Fruit fly (Drosophila melanogaster) whole organism, embryonic: Measurements from ENCODE around the gene CG42445.

Experiments used
- Antp ChIP-seq: fragments of 200-800 bp; sonication (Bioruptor generic); optimal IDR thresholded peaks from 3 replicates; lab custom pipeline; 2016; ENCODE audit warnings: missing biosample characterization, missing genetic modification characterization
- Atf-2 ChIP-seq: fragments of 200-800 bp; sonication (Bioruptor generic); optimal IDR thresholded peaks from 2 replicates; lab custom pipeline; 2016; ENCODE audit warnings: missing biosample characterization, missing genetic modification characterization
- CG10267 ChIP-seq: fragments of 200-800 bp; sonication (Bioruptor generic); optimal IDR thresholded peaks from 2 replicates; lab custom pipeline; 2018; ENCODE audit warnings: missing biosample characterization, mild to moderate bottlenecking, missing genetic modification characterization, moderate library complexity
- CG10431 ChIP-seq: fragments of 200-800 bp; sonication (Bioruptor generic); optimal IDR thresholded peaks from 3 replicates; lab custom pipeline; 2018; ENCODE audit warnings: missing biosample characterization, mild to moderate bottlenecking, missing genetic modification characterization
- CG11247 ChIP-seq: fragments of 200-800 bp; sonication (Bioruptor generic); IDR thresholded peaks from 2 replicates; pipeline ENCODE4 v1.3.6; 2022; ENCODE audit warnings: missing biosample characterization, missing genetic modification characterization
- CG11456 ChIP-seq: fragments of 200-800 bp; sonication (Bioruptor generic); IDR thresholded peaks from 3 replicates; pipeline ENCODE4 v1.3.6; 2022; ENCODE audit warnings: missing biosample characterization, missing genetic modification characterization
- CG12104 ChIP-seq: fragments of 200-800 bp; sonication (Bioruptor generic); optimal IDR thresholded peaks from 3 replicates; lab custom pipeline; 2016; ENCODE audit warnings: missing biosample characterization, missing genetic modification characterization
- CG12236 ChIP-seq: fragments of 200-800 bp; sonication (Bioruptor generic); optimal IDR thresholded peaks from 2 replicates; lab custom pipeline; 2016; ENCODE audit warnings: missing biosample characterization, missing genetic modification characterization
- CG13894 ChIP-seq: fragments of 200-800 bp; sonication (Bioruptor generic); optimal IDR thresholded peaks from 3 replicates; lab custom pipeline; 2018; ENCODE audit warnings: missing biosample characterization, mild to moderate bottlenecking, missing genetic modification characterization, moderate library complexity
- CG15479 ChIP-seq: fragments of 200-800 bp; sonication (Bioruptor generic); optimal IDR thresholded peaks from 3 replicates; lab custom pipeline; 2019; ENCODE audit warnings: missing biosample characterization, mild to moderate bottlenecking, missing genetic modification characterization, moderate library complexity
- CG1603 ChIP-seq: fragments of 200-800 bp; sonication (Bioruptor generic); optimal IDR thresholded peaks from 2 replicates; lab custom pipeline; 2019; ENCODE audit warnings: missing biosample characterization, mild to moderate bottlenecking, missing genetic modification characterization, moderate library complexity
- CG17568 ChIP-seq: fragments of 200-800 bp; sonication (Bioruptor generic); optimal IDR thresholded peaks from 2 replicates; lab custom pipeline; 2018; ENCODE audit warnings: missing biosample characterization, mild to moderate bottlenecking, missing genetic modification characterization, moderate library complexity
- CG17829 ChIP-seq: fragments of 200-800 bp; optimal IDR thresholded peaks from 2 replicates; lab custom pipeline; 2019; ENCODE audit warnings: missing biosample characterization, mild to moderate bottlenecking, missing genetic modification characterization, moderate library complexity
- CG17912 ChIP-seq: fragments of 200-800 bp; sonication (Bioruptor generic); optimal IDR thresholded peaks from 2 replicates; lab custom pipeline; 2018; ENCODE audit warnings: missing biosample characterization, mild to moderate bottlenecking, missing genetic modification characterization
- CG3407 ChIP-seq: fragments of 200-800 bp; sonication (Bioruptor generic); optimal IDR thresholded peaks from 2 replicates; lab custom pipeline; 2018; ENCODE audit warnings: missing biosample characterization, mild to moderate bottlenecking, missing genetic modification characterization
- CG43689 ChIP-seq: fragments of 200-800 bp; sonication (Bioruptor generic); IDR thresholded peaks from 2 replicates; pipeline ENCODE4 v1.3.6; 2022; ENCODE audit warnings: missing biosample characterization, missing genetic modification characterization
- CG4854 ChIP-seq: fragments of 200-800 bp; sonication (Bioruptor generic); optimal IDR thresholded peaks from 2 replicates; lab custom pipeline; 2016; ENCODE audit warnings: missing biosample characterization, missing genetic modification characterization, inconsistent platforms
- CG7745 ChIP-seq: fragments of 200-800 bp; sonication (Bioruptor generic); optimal IDR thresholded peaks from 2 replicates; lab custom pipeline; 2018; ENCODE audit warnings: missing biosample characterization, mild to moderate bottlenecking, missing genetic modification characterization, moderate library complexity
- CG7839 ChIP-seq: fragments of 200-800 bp; sonication (Bioruptor generic); optimal IDR thresholded peaks from 3 replicates; lab custom pipeline; 2018; ENCODE audit warnings: missing biosample characterization, mild to moderate bottlenecking, missing genetic modification characterization, moderate library complexity
- CG8478 ChIP-seq: fragments of >200 bp; optimal IDR thresholded peaks from 2 replicates; lab custom pipeline; 2018
- CG8765 ChIP-seq: fragments of 200-800 bp; sonication (Bioruptor generic); IDR thresholded peaks from 2 replicates; pipeline ENCODE4 v1.3.6; 2022; ENCODE audit warnings: missing biosample characterization, missing genetic modification characterization
- CG9727 ChIP-seq: fragments of 200-800 bp; sonication (Bioruptor generic); optimal IDR thresholded peaks from 3 replicates; lab custom pipeline; 2017; ENCODE audit warnings: missing biosample characterization, mild to moderate bottlenecking, missing genetic modification characterization
- CG9932 ChIP-seq: fragments of 200-800 bp; sonication (Bioruptor generic); IDR thresholded peaks from 2 replicates; pipeline ENCODE4 v1.3.6; 2022; ENCODE audit warnings: missing biosample characterization, missing genetic modification characterization
- Eip74EF ChIP-seq, 2 experiments: fragments of 200-800 bp in 1 of 2; fragments of >200 bp in 1 of 2; sonication (Bioruptor generic) in 1 of 2; optimal IDR thresholded peaks; 2 replicates each; lab custom pipeline; 2017 to 2019; ENCODE audit warnings: missing biosample characterization in 2 of 2, missing genetic modification characterization in 2 of 2, mild to moderate bottlenecking in 1 of 2, moderate library complexity in 1 of 2
- Elba2 ChIP-seq: fragments of 200-800 bp; sonication (Bioruptor generic); optimal IDR thresholded peaks from 3 replicates; lab custom pipeline; 2016; ENCODE audit warnings: missing biosample characterization, missing genetic modification characterization
- HHEX ChIP-seq: fragments of 200-800 bp; sonication (Bioruptor generic); optimal IDR thresholded peaks from 3 replicates; lab custom pipeline; 2017; ENCODE audit warnings: missing biosample characterization, mild to moderate bottlenecking, missing genetic modification characterization, missing genetic modification reagents
- Hey ChIP-seq: fragments of 200-800 bp; sonication (Bioruptor generic); optimal IDR thresholded peaks from 3 replicates; lab custom pipeline; 2018; ENCODE audit warnings: missing biosample characterization, mild to moderate bottlenecking, missing genetic modification characterization
- Hr3 ChIP-seq: fragments of 200-800 bp; sonication (Bioruptor generic); optimal IDR thresholded peaks from 3 replicates; lab custom pipeline; 2016; ENCODE audit warnings: missing biosample characterization, missing genetic modification characterization
- MESR4 ChIP-seq: fragments of 200-800 bp; sonication (Bioruptor generic); optimal IDR thresholded peaks from 2 replicates; lab custom pipeline; 2018; ENCODE audit warnings: missing biosample characterization, mild to moderate bottlenecking, missing genetic modification characterization, moderate library complexity
- Neu2 ChIP-seq: fragments of 200-800 bp; sonication (Bioruptor generic); optimal IDR thresholded peaks from 3 replicates; lab custom pipeline; 2016; ENCODE audit warnings: missing biosample characterization, missing genetic modification characterization, borderline replicate concordance
- Nf-YA ChIP-seq: fragments of 200-800 bp; sonication (Bioruptor generic); IDR thresholded peaks from 2 replicates; pipeline ENCODE4 v1.3.6; 2022; ENCODE audit warnings: missing biosample characterization, missing genetic modification characterization
- br ChIP-seq: fragments of >200 bp; optimal IDR thresholded peaks from 2 replicates; lab custom pipeline; 2017
- bsh ChIP-seq, 2 experiments: fragments of 200-800 bp; sonication (Bioruptor generic); optimal IDR thresholded peaks; 2 replicates each; lab custom pipeline; 2017 to 2018; ENCODE audit warnings: mild to moderate bottlenecking in 2 of 2, missing biosample characterization in 2 of 2, missing genetic modification characterization in 2 of 2, moderate library complexity in 1 of 2
- croc ChIP-seq: fragments of 200-800 bp; sonication (Bioruptor generic); conservative IDR thresholded peaks from 3 replicates; pipeline ENCODE4 v1.3.6; 2022; ENCODE audit warnings: missing biosample characterization, missing genetic modification characterization
- cwo ChIP-seq: fragments of 200-800 bp; sonication (Bioruptor generic); optimal IDR thresholded peaks from 3 replicates; lab custom pipeline; 2017; ENCODE audit warnings: missing biosample characterization, missing genetic modification characterization, mild to moderate bottlenecking, moderate library complexity, missing genetic modification reagents
- dan ChIP-seq: fragments of 200-800 bp; sonication (Bioruptor generic); IDR thresholded peaks from 2 replicates; pipeline ENCODE4 v1.3.6; 2022; ENCODE audit warnings: missing biosample characterization, missing genetic modification characterization
- danr ChIP-seq: fragments of 200-800 bp; sonication (Bioruptor generic); IDR thresholded peaks from 2 replicates; pipeline ENCODE4 v1.3.6; 2022; ENCODE audit warnings: missing biosample characterization, missing genetic modification characterization
- dmrt99B ChIP-seq: fragments of 200-800 bp; sonication (Bioruptor generic); optimal IDR thresholded peaks from 2 replicates; lab custom pipeline; 2018; ENCODE audit warnings: missing biosample characterization, mild to moderate bottlenecking, missing genetic modification characterization, moderate library complexity
- fru ChIP-seq: fragments of >200 bp; optimal IDR thresholded peaks from 2 replicates; lab custom pipeline; 2017
- ftz-f1 ChIP-seq: fragments of 200-800 bp; sonication (Bioruptor generic); optimal IDR thresholded peaks from 2 replicates; lab custom pipeline; 2016; ENCODE audit warnings: missing biosample characterization, missing genetic modification characterization
- hbn ChIP-seq: fragments of 200-800 bp; sonication (Bioruptor generic); IDR thresholded peaks from 2 replicates; pipeline ENCODE4 v1.3.6; 2022; ENCODE audit warnings: missing biosample characterization, missing genetic modification characterization; ENCODE audit not compliant: partially characterized antibody
- ind ChIP-seq: fragments of 200-800 bp; sonication (Bioruptor generic); optimal IDR thresholded peaks from 3 replicates; lab custom pipeline; 2016; ENCODE audit warnings: missing biosample characterization, missing genetic modification characterization
- insv ChIP-seq, 2 experiments: fragments of 200-800 bp; sonication (Bioruptor generic); optimal IDR thresholded peaks; 3 replicates each; lab custom pipeline; 2016 to 2018; ENCODE audit warnings: missing biosample characterization in 2 of 2, missing genetic modification characterization in 2 of 2
- ken ChIP-seq: fragments of 200-800 bp; sonication (Bioruptor generic); IDR thresholded peaks from 3 replicates; pipeline ENCODE4 v1.3.6; 2022; ENCODE audit warnings: missing biosample characterization, missing genetic modification characterization
- knrl ChIP-seq: fragments of 200-800 bp; sonication (Bioruptor generic); IDR thresholded peaks from 3 replicates; pipeline ENCODE4 v1.3.6; 2022; ENCODE audit warnings: missing biosample characterization, missing genetic modification characterization; ENCODE audit not compliant: partially characterized antibody
- lab ChIP-seq: fragments of 200-800 bp; sonication (Bioruptor generic); optimal IDR thresholded peaks from 3 replicates; lab custom pipeline; 2017; ENCODE audit warnings: missing biosample characterization, missing genetic modification characterization, mild to moderate bottlenecking, moderate library complexity, missing genetic modification reagents
- lilli ChIP-seq: fragments of 200-800 bp; sonication (Bioruptor generic); optimal IDR thresholded peaks from 3 replicates; lab custom pipeline; 2016; ENCODE audit warnings: missing biosample characterization, missing genetic modification characterization
- nmo ChIP-seq: fragments of 200-800 bp; sonication (Bioruptor generic); optimal IDR thresholded peaks from 2 replicates; lab custom pipeline; 2018; ENCODE audit warnings: missing biosample characterization, mild to moderate bottlenecking, missing genetic modification characterization, moderate library complexity
- row ChIP-seq: fragments of 200-800 bp; sonication (Bioruptor generic); IDR thresholded peaks from 3 replicates; pipeline ENCODE4 v1.3.6; 2022; ENCODE audit warnings: missing biosample characterization, missing genetic modification characterization
- sqz ChIP-seq: fragments of 200-800 bp; sonication (Bioruptor generic); optimal IDR thresholded peaks from 3 replicates; lab custom pipeline; 2018; ENCODE audit warnings: missing biosample characterization, mild to moderate bottlenecking, missing genetic modification characterization
- sr ChIP-seq: fragments of 200-800 bp; sonication (Bioruptor generic); IDR thresholded peaks from 3 replicates; pipeline ENCODE4 v1.3.6; 2022; ENCODE audit warnings: missing biosample characterization, missing genetic modification characterization
- usp ChIP-seq: fragments of >200 bp; optimal IDR thresholded peaks from 2 replicates; lab custom pipeline; 2017; ENCODE audit warnings: missing biosample characterization, missing genetic modification characterization

Gene CG42445

DNA sequence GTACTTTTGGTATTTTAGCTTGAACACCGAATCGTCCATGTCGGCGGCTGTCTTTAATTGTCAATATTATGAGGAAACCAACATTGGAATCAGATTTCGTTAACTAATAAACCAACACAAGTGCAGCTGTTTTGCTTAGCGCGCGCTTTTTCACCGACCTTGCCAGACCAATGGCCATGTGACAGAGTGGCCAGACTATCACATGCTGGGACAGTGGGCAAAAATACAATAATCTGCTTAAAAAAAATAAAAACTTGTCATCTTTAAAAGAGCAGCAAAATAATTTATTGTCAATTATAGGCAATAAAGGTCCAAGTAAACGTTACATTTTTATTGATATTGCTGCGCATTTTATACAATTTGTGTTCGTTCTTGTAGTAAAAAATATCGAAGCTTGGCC lies 17.1 kb upstream of the CG42445 start, which contains the start of gene RecQ4 (continued):
- TF ChIP-seq CG17829 (tag; lab: Kevin White, UChicago) (no peak), ken (GFP tag; lab: Robert Waterston, UW) (no peak), dmrt99B (tag; lab: Kevin White, UChicago) (no peak), cwo (no peak), usp (GFP tag; lab: Kevin White, UChicago) (no peak), CG11456 (GFP tag; lab: Robert Waterston, UW) (no peak), CG8478 (lab: Kevin White, UChicago) (no peak), knrl (GFP tag; lab: Robert Waterston, UW) (peak; percentile 26; the same call in 1 of the 3 replicates), dan (GFP tag; lab: Robert Waterston, UW) (no peak), lab (no peak), CG10431 (GFP tag; lab: Kevin White, UChicago) (no peak), CG7839 (tag; lab: Kevin White, UChicago) (no peak), CG9932 (GFP tag; lab: Robert Waterston, UW) (0 out of 2 replicates have a peak, but pooled peaks have one; percentile 24), CG13894 (tag; lab: Kevin White, UChicago) (no peak), danr (GFP tag; lab: Robert Waterston, UW) (no peak), CG12104 (GFP tag; lab: Kevin White, UChicago) (no peak), CG7745 (tag; lab: Kevin White, UChicago) (no peak), Neu2 (GFP tag; lab: Kevin White, UChicago) (no peak), hbn (GFP tag; lab: Robert Waterston, UW) (peak; percentile 25; the same call in 1 of the 2 replicates), CG9727 (GFP tag; lab: Kevin White, UChicago) (no peak), Elba2 (peak; percentile 14), ind (GFP tag; lab: Kevin White, UChicago) (no peak), row (GFP tag; lab: Robert Waterston, UW) (peak; percentile 90), HHEX (no peak), fru (lab: Kevin White, UChicago) (no peak), CG4854 (GFP tag; lab: Kevin White, UChicago) (no peak), CG12236 (GFP tag; lab: Kevin White, UChicago) (no peak), Eip74EF (GFP tag; optimal IDR thresholded peaks at IDR 0.05; lab: Kevin White, UChicago) (no peak), CG11247 (GFP tag; lab: Robert Waterston, UW) (no peak), Nf-YA (GFP tag; lab: Robert Waterston, UW) (no peak), lilli (GFP tag; lab: Kevin White, UChicago) (no peak), CG3407 (GFP tag; lab: Kevin White, UChicago) (no peak), br (lab: Kevin White, UChicago) (no peak), CG17912 (no peak), MESR4 (GFP tag; lab: Kevin White, UChicago) (peak; percentile 4), Atf-2 (no peak), CG17568 (GFP tag; lab: Kevin White, UChicago) (no peak), croc (GFP tag; lab: Robert Waterston, UW) (no peak), ftz-f1 (GFP tag; lab: Kevin White, UChicago) (peak; percentile 9), Antp (GFP tag; lab: Kevin White, UChicago) (no peak), CG10267 (tag; lab: Kevin White, UChicago) (peak; percentile 31), insv (GFP tag; optimal IDR thresholded peaks at IDR 0.05; lab: Kevin White, UChicago) (no peak), bsh (GFP tag; optimal IDR thresholded peaks at IDR 0.05; lab: Kevin White, UChicago) (no peak), CG1603 (tag; lab: Kevin White, UChicago) (no peak), CG43689 (GFP tag; lab: Robert Waterston, UW) (no peak), nmo (GFP tag; lab: Kevin White, UChicago) (peak; percentile 42), sr (no peak), CG15479 (GFP tag; lab: Kevin White, UChicago) (no peak), CG8765 (no peak), sqz (GFP tag; lab: Kevin White, UChicago) (no peak), Hey (tag; lab: Kevin White, UChicago) (no peak), Hr3 (GFP tag; lab: Kevin White, UChicago) (no peak)
